Worm (Caenorhabditis elegans) whole organism, L3 larva: ENCODE results near the gene flp-27.

ENCODE experiments used
- R02D3.7 ChIP-seq: fragments of 150-350 bp; optimal IDR thresholded peaks from 2 replicates; lab custom pipeline; 2014; ENCODE audit warnings: missing biosample characterization, missing genetic modification characterization
- ama-1 ChIP-seq: fragments of 150-350 bp; optimal IDR thresholded peaks from 2 replicates; lab custom pipeline; 2018
- ceh-82 ChIP-seq: fragments of 150-350 bp; optimal IDR thresholded peaks from 2 replicates; lab custom pipeline; 2014; ENCODE audit warnings: missing biosample characterization, missing genetic modification characterization
- egl-27 ChIP-seq: sonication (generic microtip); optimal IDR thresholded peaks from 4 replicates; lab custom pipeline; 2017; ENCODE audit warnings: missing biosample characterization, missing genetic modification reagents, missing genetic modification characterization
- elt-2 ChIP-seq: sonication (generic microtip); optimal IDR thresholded peaks from 2 replicates; lab custom pipeline; 2016; ENCODE audit warnings: missing genetic modification reagents, mild to moderate bottlenecking, missing genetic modification characterization, missing compliant biosample characterization
- nfya-1 ChIP-seq: sonication (generic microtip); optimal IDR thresholded peaks from 2 replicates; lab custom pipeline; 2017; ENCODE audit warnings: missing genetic modification characterization, mild to moderate bottlenecking, missing compliant biosample characterization, antibody characterized with exemption, moderate library complexity; ENCODE audit not compliant: insufficient read depth
- nhr-23 ChIP-seq: fragments of 150-350 bp; optimal IDR thresholded peaks from 2 replicates; lab custom pipeline; 2014; ENCODE audit warnings: missing biosample characterization, missing genetic modification reagents, missing genetic modification characterization
- nhr-28 ChIP-seq: fragments of 150-350 bp; optimal IDR thresholded peaks from 2 replicates; lab custom pipeline; 2014; ENCODE audit warnings: missing biosample characterization, missing genetic modification characterization
- nhr-76 ChIP-seq: fragments of 150-350 bp; sonication (generic microtip); optimal IDR thresholded peaks from 5 replicates; lab custom pipeline; 2014; ENCODE audit warnings: missing biosample characterization, missing genetic modification characterization
- nhr-77 ChIP-seq: fragments of 150-350 bp; optimal IDR thresholded peaks from 2 replicates; lab custom pipeline; 2014; ENCODE audit warnings: missing biosample characterization, missing genetic modification characterization
- pha-4 ChIP-seq: fragments of 150-350 bp; optimal IDR thresholded peaks from 2 replicates; lab custom pipeline; 2014; ENCODE audit warnings: missing biosample characterization, missing genetic modification reagents, missing genetic modification characterization
- unc-62 ChIP-seq: fragments of 150-350 bp; sonication (generic microtip); optimal IDR thresholded peaks from 4 replicates; lab custom pipeline; 2014; ENCODE audit warnings: missing biosample characterization, missing genetic modification reagents, missing genetic modification characterization
- zag-1 ChIP-seq: fragments of 150-350 bp; optimal IDR thresholded peaks from 2 replicates; lab custom pipeline; 2014; ENCODE audit warnings: missing biosample characterization, missing genetic modification characterization
- ztf-11 ChIP-seq: fragments of 150-350 bp; optimal IDR thresholded peaks from 2 replicates; lab custom pipeline; 2014; ENCODE audit warnings: missing biosample characterization, missing genetic modification characterization

DNA sequence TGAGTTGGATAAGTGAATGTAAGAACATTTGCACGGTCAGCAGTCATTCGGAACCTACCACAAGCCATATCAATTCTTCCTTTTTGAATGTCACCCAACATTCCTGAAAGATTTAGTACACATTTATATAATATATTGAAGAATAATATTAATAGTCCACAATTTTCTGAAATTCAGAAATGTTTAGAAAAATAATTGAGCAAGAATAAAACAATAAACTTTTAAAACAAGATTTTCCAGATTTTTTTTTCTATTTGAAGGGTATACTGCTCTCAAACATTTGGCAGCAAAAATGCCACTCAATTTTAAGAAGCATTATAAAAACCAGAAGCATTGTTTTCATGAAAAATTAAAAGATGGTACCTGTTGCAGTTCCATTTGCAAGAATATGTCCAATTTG is 44.0 kb upstream of the flp-27 start, which contains the start of gene F59E12.8:
- TF ChIP-seq egl-27 (tag; lab: Kevin White, UChicago) (no peak), ama-1 (no peak), nhr-23 (tag; lab: Kevin White, UChicago) (no peak), nhr-77 (tag; lab: Kevin White, UChicago) (no peak), ceh-82 (tag; lab: Kevin White, UChicago) (no peak), elt-2 (tag; lab: Kevin White, UChicago) (no peak), R02D3.7 (tag; lab: Kevin White, UChicago) (no peak), nhr-28 (no peak), nfya-1 (tag; lab: Kevin White, UChicago) (no peak), nhr-76 (tag; lab: Kevin White, UChicago) (no peak), zag-1 (tag; lab: Kevin White, UChicago) (no peak), ztf-11 (no peak), unc-62 (GFP tag; lab: Kevin White, UChicago) (no peak), pha-4 (tag; lab: Kevin White, UChicago) (no peak)
